Worm (Caenorhabditis elegans) whole organism, L4 larva: ENCODE results near the gene nhr-120.

Experiments used
- aly-2 ChIP-seq: sonication (generic microtip); optimal IDR thresholded peaks from 2 replicates; lab custom pipeline; 2018; ENCODE audit warnings: missing biosample characterization, missing genetic modification characterization
- ceh-28 ChIP-seq: fragments of 150-350 bp; optimal IDR thresholded peaks from 2 replicates; lab custom pipeline; 2014; ENCODE audit warnings: missing biosample characterization, missing genetic modification reagents, missing genetic modification characterization
- dpl-1 ChIP-seq: fragments of 150-350 bp; optimal IDR thresholded peaks from 2 replicates; lab custom pipeline; 2014; ENCODE audit warnings: missing biosample characterization, missing genetic modification reagents, missing genetic modification characterization
- egl-27 ChIP-seq: sonication (generic microtip); optimal IDR thresholded peaks from 3 replicates; lab custom pipeline; 2017; ENCODE audit warnings: missing biosample characterization, missing genetic modification reagents, missing genetic modification characterization
- fkh-10 ChIP-seq: fragments of 150-350 bp; optimal IDR thresholded peaks from 2 replicates; lab custom pipeline; 2014; ENCODE audit warnings: missing biosample characterization, missing genetic modification reagents, missing genetic modification characterization
- nhr-76 ChIP-seq: fragments of 150-350 bp; optimal IDR thresholded peaks from 2 replicates; lab custom pipeline; 2014; ENCODE audit warnings: missing biosample characterization, missing genetic modification characterization
- unc-62 ChIP-seq, 3 experiments: fragments of 150-350 bp in 1 of 3; sonication (generic microtip); optimal IDR thresholded peaks in 2 of 3; peaks in 1 of 3; 1 replicate in 1 of 3; 2 replicates in 2 of 3; lab custom pipeline; 2014 to 2017; ENCODE audit warnings: missing biosample characterization in 3 of 3, missing genetic modification characterization in 3 of 3, missing genetic modification reagents in 3 of 3, missing genotype in 1 of 3

DNA sequence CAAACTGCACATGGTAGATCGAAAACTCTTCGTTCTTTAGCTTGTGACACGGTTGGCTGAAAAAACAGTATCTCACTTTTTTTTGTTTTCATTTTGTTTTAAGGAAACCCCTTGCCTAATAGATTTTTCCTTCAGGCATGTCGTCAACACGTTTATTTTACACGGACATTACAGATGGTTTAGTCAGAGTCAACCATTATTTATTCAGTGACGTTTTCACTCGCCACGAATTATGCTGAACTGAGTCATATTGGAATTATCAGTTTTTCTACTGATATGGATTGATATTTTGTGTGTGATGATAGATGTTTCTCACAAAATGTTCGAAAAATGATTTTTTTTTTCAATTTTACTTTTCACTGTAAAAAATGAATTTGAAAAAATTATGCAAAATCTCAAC, 27.0 kb upstream of the nhr-120 start:
- TF ChIP-seq aly-2 (tag; lab: Kevin White, UChicago): no peak
- TF ChIP-seq unc-62 (GFP tag; optimal IDR thresholded peaks at IDR 0.05 in 1 of 2; lab: Kevin White, UChicago): no peak
- no peak for TF ChIP-seq unc-62 (tag; optimal IDR thresholded peaks at IDR 0.05; lab: Kevin White, UChicago)
- TF ChIP-seq ceh-28: no peak
- TF ChIP-seq egl-27 (tag; lab: Kevin White, UChicago): no peak
- TF ChIP-seq nhr-76 (tag; lab: Kevin White, UChicago): no peak
- no peak for TF ChIP-seq fkh-10
- no peak for TF ChIP-seq dpl-1 (GFP tag; lab: Kevin White, UChicago)
